Fruit fly (Drosophila melanogaster) whole organism, pupa: Measurements from ENCODE around the gene CG10996.

ENCODE experiments used
- CG10348 ChIP-seq: fragments of 200-800 bp; sonication (Bioruptor generic); IDR thresholded peaks from 2 replicates; pipeline ENCODE4 v1.3.6; 2022; ENCODE audit warnings: missing biosample characterization, missing genetic modification characterization
- CG12605 ChIP-seq: fragments of 200-800 bp; sonication (Bioruptor generic); IDR thresholded peaks from 2 replicates; pipeline ENCODE4 v1.3.6; 2022; ENCODE audit warnings: missing biosample characterization, missing genetic modification characterization
- CG13204 ChIP-seq: fragments of 200-800 bp; sonication (Bioruptor generic); optimal IDR thresholded peaks from 2 replicates; lab custom pipeline; 2018; ENCODE audit warnings: missing biosample characterization, mild to moderate bottlenecking, missing genetic modification characterization, moderate library complexity
- CG14655 ChIP-seq: fragments of 200-800 bp; sonication (Bioruptor generic); optimal IDR thresholded peaks from 3 replicates; lab custom pipeline; 2017; ENCODE audit warnings: mild to moderate bottlenecking, missing biosample characterization, missing genetic modification reagents, missing genetic modification characterization
- CG15710 ChIP-seq: fragments of 200-800 bp; sonication (Bioruptor generic); optimal IDR thresholded peaks from 2 replicates; lab custom pipeline; 2018; ENCODE audit warnings: missing biosample characterization, mild to moderate bottlenecking, missing genetic modification characterization, moderate library complexity
- CG17806 ChIP-seq: fragments of 200-800 bp; sonication (Bioruptor generic); optimal IDR thresholded peaks from 2 replicates; lab custom pipeline; 2018; ENCODE audit warnings: missing biosample characterization, mild to moderate bottlenecking, missing genetic modification characterization, moderate library complexity
- CG32121 ChIP-seq: fragments of 200-800 bp; sonication (Bioruptor generic); IDR thresholded peaks from 2 replicates; pipeline ENCODE4 v1.3.6; 2022; ENCODE audit warnings: missing biosample characterization, missing genetic modification characterization
- CG34367 ChIP-seq: fragments of 200-800 bp; sonication (Bioruptor generic); optimal IDR thresholded peaks from 2 replicates; lab custom pipeline; 2018; ENCODE audit warnings: missing biosample characterization, mild to moderate bottlenecking, missing genetic modification characterization
- CG4496 ChIP-seq: fragments of 200-800 bp; sonication (Bioruptor generic); IDR thresholded peaks from 3 replicates; pipeline ENCODE4 v1.3.6; 2022; ENCODE audit warnings: missing biosample characterization, missing genetic modification characterization
- CG8159 ChIP-seq: fragments of 200-800 bp; sonication (Bioruptor generic); optimal IDR thresholded peaks from 3 replicates; lab custom pipeline; 2018; ENCODE audit warnings: missing biosample characterization, mild to moderate bottlenecking, missing genetic modification characterization, moderate library complexity
- CG8301 ChIP-seq: fragments of 200-800 bp; sonication (Bioruptor generic); optimal IDR thresholded peaks from 2 replicates; lab custom pipeline; 2018; ENCODE audit warnings: missing biosample characterization, mild to moderate bottlenecking, missing genetic modification characterization
- CG9948 ChIP-seq: fragments of 200-800 bp; sonication (Bioruptor generic); optimal IDR thresholded peaks from 2 replicates; lab custom pipeline; 2018; ENCODE audit warnings: missing biosample characterization, mild to moderate bottlenecking, missing genetic modification characterization, moderate library complexity
- D1 ChIP-seq: fragments of 200-800 bp; sonication (Bioruptor generic); optimal IDR thresholded peaks from 2 replicates; lab custom pipeline; 2018; ENCODE audit warnings: missing biosample characterization, mild to moderate bottlenecking, missing genetic modification characterization, moderate library complexity
- EcR ChIP-seq: fragments of 200-800 bp; sonication (Bioruptor generic); optimal IDR thresholded peaks from 3 replicates; lab custom pipeline; 2019; ENCODE audit warnings: missing biosample characterization, missing genetic modification characterization, mild to moderate bottlenecking, moderate library complexity, missing genetic modification reagents
- Ets98B ChIP-seq: fragments of 200-800 bp; sonication (Bioruptor generic); IDR thresholded peaks from 2 replicates; pipeline ENCODE4 v1.3.6; 2022; ENCODE audit warnings: missing biosample characterization, missing genetic modification characterization
- Pif1A ChIP-seq: fragments of 200-800 bp; sonication (Bioruptor generic); optimal IDR thresholded peaks from 3 replicates; lab custom pipeline; 2016; ENCODE audit warnings: missing biosample characterization, missing genetic modification characterization
- Pif1B ChIP-seq: fragments of 200-800 bp; sonication (Bioruptor generic); optimal IDR thresholded peaks from 3 replicates; lab custom pipeline; 2016; ENCODE audit warnings: missing biosample characterization, missing genetic modification characterization
- Snoo ChIP-seq: fragments of 200-800 bp; sonication (Bioruptor generic); optimal IDR thresholded peaks from 3 replicates; lab custom pipeline; 2017; ENCODE audit warnings: missing biosample characterization, mild to moderate bottlenecking, missing genetic modification characterization, inconsistent platforms
- fd96Ca ChIP-seq: fragments of 200-800 bp; sonication (Bioruptor generic); IDR thresholded peaks from 3 replicates; pipeline ENCODE4 v1.3.6; 2022; ENCODE audit warnings: missing biosample characterization, missing genetic modification characterization
- gl ChIP-seq: fragments of 200-800 bp; sonication (Bioruptor generic); optimal IDR thresholded peaks from 2 replicates; lab custom pipeline; 2018; ENCODE audit warnings: missing biosample characterization, mild to moderate bottlenecking, missing genetic modification characterization
- rn ChIP-seq: fragments of 200-800 bp; sonication (Bioruptor generic); IDR thresholded peaks from 2 replicates; pipeline ENCODE4 v1.3.6; 2022; ENCODE audit warnings: missing biosample characterization, missing genetic modification characterization

CG10996 gene

dm6 chrX:13747635-13748467 is 49.6 kb downstream of the CG10996 start:
- TF ChIP-seq CG14655 (GFP tag; lab: Kevin White, UChicago) = peak; percentile 81
- no peak for TF ChIP-seq Snoo (tag; lab: Kevin White, UChicago)
- peak; percentile 51 for TF ChIP-seq CG15710
- no peak for TF ChIP-seq D1
- peak; percentile 30 for TF ChIP-seq CG9948 (tag; lab: Kevin White, UChicago)
- peak; percentile 61 for TF ChIP-seq CG8301 (tag; lab: Kevin White, UChicago)
- peak; percentile 22 for TF ChIP-seq Ets98B (GFP tag; lab: Robert Waterston, UW)
- TF ChIP-seq CG13204 (GFP tag; lab: Kevin White, UChicago) = no peak
- TF ChIP-seq CG34367 (tag; lab: Kevin White, UChicago) = peak; percentile 33
- TF ChIP-seq CG10348 (GFP tag; lab: Robert Waterston, UW) = no peak
- peak; percentile 42 for TF ChIP-seq CG17806 (tag; lab: Kevin White, UChicago)
- TF ChIP-seq CG8159 (tag; lab: Kevin White, UChicago) = no peak
- TF ChIP-seq CG4496 (GFP tag; lab: Robert Waterston, UW) = peak; percentile 68
- TF ChIP-seq CG32121 (GFP tag; lab: Robert Waterston, UW) = peak; percentile 66
- peak; percentile 20; the same call in 1 of the 2 replicates for TF ChIP-seq CG12605 (GFP tag; lab: Robert Waterston, UW)
- peak; percentile 67 for TF ChIP-seq Pif1A (GFP tag; lab: Kevin White, UChicago)
- TF ChIP-seq EcR (GFP tag; lab: Kevin White, UChicago) = peak; percentile 91
- TF ChIP-seq gl = no peak
- TF ChIP-seq Pif1B (GFP tag; lab: Kevin White, UChicago) = peak; percentile 58
- TF ChIP-seq fd96Ca (GFP tag; lab: Robert Waterston, UW) = no peak; the same call in 1 of the 3 replicates
- no peak for TF ChIP-seq rn (GFP tag; lab: Robert Waterston, UW)

dm6 chrX:13747052-13747451 is 50.4 kb downstream of the CG10996 start:
- TF ChIP-seq Ets98B (GFP tag; lab: Robert Waterston, UW) = peak; percentile 59
- TF ChIP-seq gl = no peak
- no peak for TF ChIP-seq CG14655 (GFP tag; lab: Kevin White, UChicago)
- TF ChIP-seq D1 = no peak
- TF ChIP-seq CG8159 (tag; lab: Kevin White, UChicago) = no peak
- no peak; the same call in 1 of the 2 replicates for TF ChIP-seq CG12605 (GFP tag; lab: Robert Waterston, UW)
- TF ChIP-seq Pif1B (GFP tag; lab: Kevin White, UChicago) = no peak
- peak; percentile 99 for TF ChIP-seq EcR (GFP tag; lab: Kevin White, UChicago)
- no peak for TF ChIP-seq CG9948 (tag; lab: Kevin White, UChicago)
